Fruit fly (Drosophila melanogaster) whole organism, pupa: ENCODE measurements around the gene RabGGTa.

Source experiments
- CG10348 ChIP-seq: fragments of 200-800 bp; sonication (Bioruptor generic); IDR thresholded peaks from 2 replicates; pipeline ENCODE4 v1.3.6; 2022; ENCODE audit warnings: missing biosample characterization, missing genetic modification characterization
- CG12605 ChIP-seq: fragments of 200-800 bp; sonication (Bioruptor generic); IDR thresholded peaks from 2 replicates; pipeline ENCODE4 v1.3.6; 2022; ENCODE audit warnings: missing biosample characterization, missing genetic modification characterization
- CG13204 ChIP-seq: fragments of 200-800 bp; sonication (Bioruptor generic); optimal IDR thresholded peaks from 2 replicates; lab custom pipeline; 2018; ENCODE audit warnings: missing biosample characterization, mild to moderate bottlenecking, missing genetic modification characterization, moderate library complexity
- CG14655 ChIP-seq: fragments of 200-800 bp; sonication (Bioruptor generic); optimal IDR thresholded peaks from 3 replicates; lab custom pipeline; 2017; ENCODE audit warnings: mild to moderate bottlenecking, missing biosample characterization, missing genetic modification reagents, missing genetic modification characterization
- CG15710 ChIP-seq: fragments of 200-800 bp; sonication (Bioruptor generic); optimal IDR thresholded peaks from 2 replicates; lab custom pipeline; 2018; ENCODE audit warnings: missing biosample characterization, mild to moderate bottlenecking, missing genetic modification characterization, moderate library complexity
- CG17806 ChIP-seq: fragments of 200-800 bp; sonication (Bioruptor generic); optimal IDR thresholded peaks from 2 replicates; lab custom pipeline; 2018; ENCODE audit warnings: missing biosample characterization, mild to moderate bottlenecking, missing genetic modification characterization, moderate library complexity
- CG32121 ChIP-seq: fragments of 200-800 bp; sonication (Bioruptor generic); IDR thresholded peaks from 2 replicates; pipeline ENCODE4 v1.3.6; 2022; ENCODE audit warnings: missing biosample characterization, missing genetic modification characterization
- CG34367 ChIP-seq: fragments of 200-800 bp; sonication (Bioruptor generic); optimal IDR thresholded peaks from 2 replicates; lab custom pipeline; 2018; ENCODE audit warnings: missing biosample characterization, mild to moderate bottlenecking, missing genetic modification characterization
- CG4496 ChIP-seq: fragments of 200-800 bp; sonication (Bioruptor generic); IDR thresholded peaks from 3 replicates; pipeline ENCODE4 v1.3.6; 2022; ENCODE audit warnings: missing biosample characterization, missing genetic modification characterization
- CG8159 ChIP-seq: fragments of 200-800 bp; sonication (Bioruptor generic); optimal IDR thresholded peaks from 3 replicates; lab custom pipeline; 2018; ENCODE audit warnings: missing biosample characterization, mild to moderate bottlenecking, missing genetic modification characterization, moderate library complexity
- CG8301 ChIP-seq: fragments of 200-800 bp; sonication (Bioruptor generic); optimal IDR thresholded peaks from 2 replicates; lab custom pipeline; 2018; ENCODE audit warnings: missing biosample characterization, mild to moderate bottlenecking, missing genetic modification characterization
- CG9948 ChIP-seq: fragments of 200-800 bp; sonication (Bioruptor generic); optimal IDR thresholded peaks from 2 replicates; lab custom pipeline; 2018; ENCODE audit warnings: missing biosample characterization, mild to moderate bottlenecking, missing genetic modification characterization, moderate library complexity
- D1 ChIP-seq: fragments of 200-800 bp; sonication (Bioruptor generic); optimal IDR thresholded peaks from 2 replicates; lab custom pipeline; 2018; ENCODE audit warnings: missing biosample characterization, mild to moderate bottlenecking, missing genetic modification characterization, moderate library complexity
- EcR ChIP-seq: fragments of 200-800 bp; sonication (Bioruptor generic); optimal IDR thresholded peaks from 3 replicates; lab custom pipeline; 2019; ENCODE audit warnings: missing biosample characterization, missing genetic modification characterization, mild to moderate bottlenecking, moderate library complexity, missing genetic modification reagents
- Ets98B ChIP-seq: fragments of 200-800 bp; sonication (Bioruptor generic); IDR thresholded peaks from 2 replicates; pipeline ENCODE4 v1.3.6; 2022; ENCODE audit warnings: missing biosample characterization, missing genetic modification characterization
- Pif1A ChIP-seq: fragments of 200-800 bp; sonication (Bioruptor generic); optimal IDR thresholded peaks from 3 replicates; lab custom pipeline; 2016; ENCODE audit warnings: missing biosample characterization, missing genetic modification characterization
- Pif1B ChIP-seq: fragments of 200-800 bp; sonication (Bioruptor generic); optimal IDR thresholded peaks from 3 replicates; lab custom pipeline; 2016; ENCODE audit warnings: missing biosample characterization, missing genetic modification characterization
- Snoo ChIP-seq: fragments of 200-800 bp; sonication (Bioruptor generic); optimal IDR thresholded peaks from 3 replicates; lab custom pipeline; 2017; ENCODE audit warnings: missing biosample characterization, mild to moderate bottlenecking, missing genetic modification characterization, inconsistent platforms
- fd96Ca ChIP-seq: fragments of 200-800 bp; sonication (Bioruptor generic); IDR thresholded peaks from 3 replicates; pipeline ENCODE4 v1.3.6; 2022; ENCODE audit warnings: missing biosample characterization, missing genetic modification characterization
- gl ChIP-seq: fragments of 200-800 bp; sonication (Bioruptor generic); optimal IDR thresholded peaks from 2 replicates; lab custom pipeline; 2018; ENCODE audit warnings: missing biosample characterization, mild to moderate bottlenecking, missing genetic modification characterization
- rn ChIP-seq: fragments of 200-800 bp; sonication (Bioruptor generic); IDR thresholded peaks from 2 replicates; pipeline ENCODE4 v1.3.6; 2022; ENCODE audit warnings: missing biosample characterization, missing genetic modification characterization

RabGGTa gene

dm6 chr3R:5127790-5128243 lies at the start of gene RabGGTa:
Gene RabGGTa, plus strand, starts transcription at chr3R:5128087.
- TF ChIP-seq Pif1B (GFP tag; lab: Kevin White, UChicago) (peak; percentile 57), CG13204 (GFP tag; lab: Kevin White, UChicago) (no peak), CG15710 (tag; lab: Kevin White, UChicago) (peak; percentile 61), Pif1A (peak; percentile 56), CG4496 (GFP tag; lab: Robert Waterston, UW) (peak; percentile 80), CG8301 (tag; lab: Kevin White, UChicago) (peak; percentile 76), CG32121 (GFP tag; lab: Robert Waterston, UW) (peak; percentile 57; the same call in 1 of the 2 replicates), CG12605 (GFP tag; lab: Robert Waterston, UW) (peak; percentile 45), CG8159 (tag; lab: Kevin White, UChicago) (peak; percentile 71), D1 (peak; percentile 78), fd96Ca (no peak), CG17806 (tag; lab: Kevin White, UChicago) (peak; percentile 68), Snoo (tag; lab: Kevin White, UChicago) (peak; percentile 57), CG34367 (tag; lab: Kevin White, UChicago) (peak; percentile 62), CG9948 (tag; lab: Kevin White, UChicago) (peak; percentile 62), CG10348 (GFP tag; lab: Robert Waterston, UW) (no peak), EcR (GFP tag; lab: Kevin White, UChicago) (no peak), rn (0 out of 2 replicates have a peak, but pooled peaks have one; percentile 8), CG14655 (GFP tag; lab: Kevin White, UChicago) (peak; percentile 71), Ets98B (GFP tag; lab: Robert Waterston, UW) (peak; percentile 82), gl (peak; percentile 35)

- TF ChIP-seq CG12605 (GFP tag; lab: Robert Waterston, UW) = no peak
- peak; percentile 5 for TF ChIP-seq CG14655 (GFP tag; lab: Kevin White, UChicago)
- TF ChIP-seq EcR (GFP tag; lab: Kevin White, UChicago) = peak; percentile 11
Measured at dm6 chr3R:5079786-5080537, 47.9 kb upstream of the RabGGTa start.

- TF ChIP-seq CG32121 (GFP tag; lab: Robert Waterston, UW) = no peak
- TF ChIP-seq CG4496 (GFP tag; lab: Robert Waterston, UW) = 0 out of 3 replicates have a peak, but pooled peaks have one; percentile 47
- peak; percentile 22; the same call in 1 of the 3 replicates for TF ChIP-seq fd96Ca
- no peak for TF ChIP-seq EcR (GFP tag; lab: Kevin White, UChicago)
- no peak for TF ChIP-seq CG10348 (GFP tag; lab: Robert Waterston, UW)
- TF ChIP-seq CG8159 (tag; lab: Kevin White, UChicago) = no peak
- TF ChIP-seq CG14655 (GFP tag; lab: Kevin White, UChicago) = no peak
- peak; percentile 9 for TF ChIP-seq Snoo (tag; lab: Kevin White, UChicago)
- TF ChIP-seq CG15710 (tag; lab: Kevin White, UChicago) = no peak
Measured at dm6 chr3R:5080538-5080838, 47.4 kb upstream of the RabGGTa start.

dm6 chr3R:5081671-5082070 lies 46.2 kb upstream of the RabGGTa start:
- TF ChIP-seq EcR (GFP tag; lab: Kevin White, UChicago) = peak; percentile 63
- 0 out of 3 replicates have a peak, but pooled peaks have one; percentile 43 for TF ChIP-seq fd96Ca
- TF ChIP-seq CG12605 (GFP tag; lab: Robert Waterston, UW) = no peak
- TF ChIP-seq Pif1A = no peak
- peak; percentile 52; the same call in 2 of the 3 replicates for TF ChIP-seq CG4496 (GFP tag; lab: Robert Waterston, UW)
- TF ChIP-seq CG34367 (tag; lab: Kevin White, UChicago) = no peak
- no peak for TF ChIP-seq CG8159 (tag; lab: Kevin White, UChicago)
- TF ChIP-seq CG15710 (tag; lab: Kevin White, UChicago) = no peak
- TF ChIP-seq CG8301 (tag; lab: Kevin White, UChicago) = no peak
- TF ChIP-seq rn = no peak
- TF ChIP-seq CG17806 (tag; lab: Kevin White, UChicago) = no peak
- no peak for TF ChIP-seq gl
- no peak for TF ChIP-seq D1
- no peak; the same call in 1 of the 2 replicates for TF ChIP-seq CG32121 (GFP tag; lab: Robert Waterston, UW)
- no peak for TF ChIP-seq CG9948 (tag; lab: Kevin White, UChicago)
- TF ChIP-seq Ets98B (GFP tag; lab: Robert Waterston, UW) = peak; percentile 25; the same call in 1 of the 2 replicates
- TF ChIP-seq CG13204 (GFP tag; lab: Kevin White, UChicago) = no peak
- no peak for TF ChIP-seq Pif1B (GFP tag; lab: Kevin White, UChicago)
- TF ChIP-seq CG14655 (GFP tag; lab: Kevin White, UChicago) = peak; percentile 18

dm6 chr3R:5082955-5083537 lies 44.8 kb upstream of the RabGGTa start:
- peak; percentile 1 for TF ChIP-seq Snoo (tag; lab: Kevin White, UChicago)
- no peak for TF ChIP-seq Pif1B (GFP tag; lab: Kevin White, UChicago)
- peak; percentile 43 for TF ChIP-seq CG14655 (GFP tag; lab: Kevin White, UChicago)
- TF ChIP-seq CG32121 (GFP tag; lab: Robert Waterston, UW) = no peak
- TF ChIP-seq CG15710 (tag; lab: Kevin White, UChicago) = no peak
- TF ChIP-seq CG8159 (tag; lab: Kevin White, UChicago) = no peak
- no peak for TF ChIP-seq CG4496 (GFP tag; lab: Robert Waterston, UW)
- TF ChIP-seq rn = no peak
- no peak for TF ChIP-seq CG8301 (tag; lab: Kevin White, UChicago)
- TF ChIP-seq CG13204 (GFP tag; lab: Kevin White, UChicago) = no peak
- no peak for TF ChIP-seq fd96Ca
- TF ChIP-seq CG34367 (tag; lab: Kevin White, UChicago) = no peak
- no peak for TF ChIP-seq gl
- TF ChIP-seq D1 = no peak
- no peak for TF ChIP-seq CG9948 (tag; lab: Kevin White, UChicago)
- TF ChIP-seq CG17806 (tag; lab: Kevin White, UChicago) = peak; percentile 10
- TF ChIP-seq CG12605 (GFP tag; lab: Robert Waterston, UW) = no peak
- TF ChIP-seq Ets98B (GFP tag; lab: Robert Waterston, UW) = no peak
- TF ChIP-seq, all 21 proteins: peak for 3
